Worm (Caenorhabditis elegans) whole organism, young adult: Measurements from ENCODE around the gene C49G7.7.

Experiments
- C06A6.2 ChIP-seq: fragments of 200-800 bp; sonication (Bioruptor generic); conservative IDR thresholded peaks from 2 replicates; pipeline ENCODE4 v1.3.6; 2022; ENCODE audit warnings: missing genetic modification characterization, missing compliant biosample characterization
- F57C9.4 ChIP-seq: sonication (generic microtip); optimal IDR thresholded peaks from 2 replicates; lab custom pipeline; 2017; ENCODE audit warnings: mild to moderate bottlenecking, missing genetic modification characterization, missing compliant biosample characterization
- K11D2.4 ChIP-seq: fragments of 200-800 bp; sonication (Bioruptor generic); IDR thresholded peaks from 2 replicates; pipeline ENCODE4 v1.3.6; 2022; ENCODE audit warnings: missing genetic modification reagents, missing genetic modification characterization, missing compliant biosample characterization
- Y56A3A.18 ChIP-seq: fragments of 200-800 bp; sonication (Bioruptor generic); IDR thresholded peaks from 2 replicates; pipeline ENCODE4 v1.3.6; 2022; ENCODE audit warnings: missing genetic modification reagents, missing genetic modification characterization, missing compliant biosample characterization
- ama-1 ChIP-seq, 3 experiments: fragments of 150-350 bp in 1 of 3; sonication (generic microtip) in 2 of 3; optimal IDR thresholded peaks; 2 replicates each; lab custom pipeline; 2014 to 2018; ENCODE audit warnings: missing biosample characterization in 2 of 3, missing genetic modification characterization in 2 of 3, missing genetic modification reagents in 2 of 3
- athp-1 ChIP-seq: sonication (generic microtip); optimal IDR thresholded peaks from 2 replicates; lab custom pipeline; 2017; ENCODE audit warnings: mild to moderate bottlenecking, missing genetic modification characterization, missing compliant biosample characterization
- chd-7 ChIP-seq: sonication (generic microtip); optimal IDR thresholded peaks from 2 replicates; lab custom pipeline; 2016; ENCODE audit warnings: mild to moderate bottlenecking, missing genetic modification characterization, moderate library complexity, missing compliant biosample characterization
- gei-17 ChIP-seq: fragments of 200-800 bp; sonication (Bioruptor generic); optimal IDR thresholded peaks from 2 replicates; lab custom pipeline; 2018; ENCODE audit warnings: mild to moderate bottlenecking, missing genetic modification characterization, missing compliant biosample characterization
- hrde-1 ChIP-seq: sonication (generic microtip); optimal IDR thresholded peaks from 2 replicates; lab custom pipeline; 2016; ENCODE audit warnings: missing genetic modification characterization, mild to moderate bottlenecking, missing compliant biosample characterization, moderate library complexity, missing genotype, missing genetic modification reagents, borderline replicate concordance
- lsy-27 ChIP-seq: sonication (generic microtip); optimal IDR thresholded peaks from 2 replicates; lab custom pipeline; 2017; ENCODE audit warnings: missing genetic modification characterization, mild to moderate bottlenecking, missing compliant biosample characterization, antibody characterized with exemption, missing genotype, borderline replicate concordance; ENCODE audit not compliant: insufficient read depth
- sdz-38 ChIP-seq: sonication (generic microtip); optimal IDR thresholded peaks from 2 replicates; lab custom pipeline; 2016; ENCODE audit warnings: missing genotype, missing genetic modification characterization, missing compliant biosample characterization
- ztf-18 ChIP-seq: sonication (generic microtip); optimal IDR thresholded peaks from 2 replicates; lab custom pipeline; 2016; ENCODE audit warnings: missing genotype, mild to moderate bottlenecking, missing genetic modification characterization, missing compliant biosample characterization
- ztf-26 ChIP-seq: sonication (generic microtip); optimal IDR thresholded peaks from 2 replicates; lab custom pipeline; 2017; ENCODE audit warnings: missing genetic modification characterization, missing compliant biosample characterization
- ztf-28 ChIP-seq: fragments of 200-800 bp; sonication (Bioruptor generic); IDR thresholded peaks from 2 replicates; pipeline ENCODE4 v1.3.6; 2022; ENCODE audit warnings: missing genetic modification reagents, missing genetic modification characterization, missing compliant biosample characterization

DNA sequence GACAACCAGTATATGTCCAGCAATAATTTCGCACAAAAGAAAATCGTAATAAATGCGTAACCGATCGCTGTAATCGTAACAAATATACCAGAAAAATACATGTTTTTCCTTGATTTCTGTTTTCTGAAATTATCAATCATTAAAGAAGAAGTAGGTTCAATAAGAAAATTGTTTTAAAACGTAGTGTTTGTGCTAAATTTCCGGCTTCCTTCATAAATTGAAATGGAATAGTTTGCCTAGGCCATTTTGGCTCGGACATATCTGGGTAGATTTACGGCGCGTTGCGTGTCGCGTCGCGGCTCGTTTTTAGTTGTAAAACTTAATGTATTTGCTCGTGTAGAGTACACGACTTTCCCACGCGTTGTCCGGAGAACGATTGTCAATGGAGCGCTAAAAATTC, 48.7 kb downstream of the C49G7.7 start, which contains the start of gene F38H12.5:
- TF ChIP-seq sdz-38 (no peak), K11D2.4 (GFP tag; lab: Robert Waterston, UW) (no peak), hrde-1 (tag; lab: Kevin White, UChicago) (no peak), ama-1 (optimal IDR thresholded peaks at IDR 0.05; lab: Kevin White, UChicago) (no peak), ama-1 (GFP tag; optimal IDR thresholded peaks at IDR 0.05; lab: Kevin White, UChicago) (no peak), gei-17 (GFP tag; lab: Kevin White, UChicago) (no peak), ztf-26 (tag; lab: Kevin White, UChicago) (no peak), athp-1 (tag; lab: Kevin White, UChicago) (no peak), F57C9.4 (tag; lab: Kevin White, UChicago) (no peak), ztf-18 (tag; lab: Kevin White, UChicago) (no peak), C06A6.2 (GFP tag; lab: Robert Waterston, UW) (no peak), chd-7 (tag; lab: Kevin White, UChicago) (no peak), ztf-28 (GFP tag; lab: Robert Waterston, UW) (no peak), lsy-27 (tag; lab: Kevin White, UChicago) (no peak), Y56A3A.18 (GFP tag; lab: Robert Waterston, UW) (no peak)
